Fruit fly (Drosophila melanogaster) whole organism, pupa: ENCODE results near the gene MED30.
A peak's percentile ranks its signal among the peaks of the same experiment; 100 is the strongest.

Experiments
- CG10348 ChIP-seq: fragments of 200-800 bp; sonication (Bioruptor generic); IDR thresholded peaks from 2 replicates; pipeline ENCODE4 v1.3.6; 2022; ENCODE audit warnings: missing biosample characterization, missing genetic modification characterization
- CG12605 ChIP-seq: fragments of 200-800 bp; sonication (Bioruptor generic); IDR thresholded peaks from 2 replicates; pipeline ENCODE4 v1.3.6; 2022; ENCODE audit warnings: missing biosample characterization, missing genetic modification characterization
- CG13204 ChIP-seq: fragments of 200-800 bp; sonication (Bioruptor generic); optimal IDR thresholded peaks from 2 replicates; lab custom pipeline; 2018; ENCODE audit warnings: missing biosample characterization, mild to moderate bottlenecking, missing genetic modification characterization, moderate library complexity
- CG14655 ChIP-seq: fragments of 200-800 bp; sonication (Bioruptor generic); optimal IDR thresholded peaks from 3 replicates; lab custom pipeline; 2017; ENCODE audit warnings: mild to moderate bottlenecking, missing biosample characterization, missing genetic modification reagents, missing genetic modification characterization
- CG15710 ChIP-seq: fragments of 200-800 bp; sonication (Bioruptor generic); optimal IDR thresholded peaks from 2 replicates; lab custom pipeline; 2018; ENCODE audit warnings: missing biosample characterization, mild to moderate bottlenecking, missing genetic modification characterization, moderate library complexity
- CG17806 ChIP-seq: fragments of 200-800 bp; sonication (Bioruptor generic); optimal IDR thresholded peaks from 2 replicates; lab custom pipeline; 2018; ENCODE audit warnings: missing biosample characterization, mild to moderate bottlenecking, missing genetic modification characterization, moderate library complexity
- CG32121 ChIP-seq: fragments of 200-800 bp; sonication (Bioruptor generic); IDR thresholded peaks from 2 replicates; pipeline ENCODE4 v1.3.6; 2022; ENCODE audit warnings: missing biosample characterization, missing genetic modification characterization
- CG34367 ChIP-seq: fragments of 200-800 bp; sonication (Bioruptor generic); optimal IDR thresholded peaks from 2 replicates; lab custom pipeline; 2018; ENCODE audit warnings: missing biosample characterization, mild to moderate bottlenecking, missing genetic modification characterization
- CG4496 ChIP-seq: fragments of 200-800 bp; sonication (Bioruptor generic); IDR thresholded peaks from 3 replicates; pipeline ENCODE4 v1.3.6; 2022; ENCODE audit warnings: missing biosample characterization, missing genetic modification characterization
- CG8159 ChIP-seq: fragments of 200-800 bp; sonication (Bioruptor generic); optimal IDR thresholded peaks from 3 replicates; lab custom pipeline; 2018; ENCODE audit warnings: missing biosample characterization, mild to moderate bottlenecking, missing genetic modification characterization, moderate library complexity
- CG8301 ChIP-seq: fragments of 200-800 bp; sonication (Bioruptor generic); optimal IDR thresholded peaks from 2 replicates; lab custom pipeline; 2018; ENCODE audit warnings: missing biosample characterization, mild to moderate bottlenecking, missing genetic modification characterization
- CG9948 ChIP-seq: fragments of 200-800 bp; sonication (Bioruptor generic); optimal IDR thresholded peaks from 2 replicates; lab custom pipeline; 2018; ENCODE audit warnings: missing biosample characterization, mild to moderate bottlenecking, missing genetic modification characterization, moderate library complexity
- D1 ChIP-seq: fragments of 200-800 bp; sonication (Bioruptor generic); optimal IDR thresholded peaks from 2 replicates; lab custom pipeline; 2018; ENCODE audit warnings: missing biosample characterization, mild to moderate bottlenecking, missing genetic modification characterization, moderate library complexity
- EcR ChIP-seq: fragments of 200-800 bp; sonication (Bioruptor generic); optimal IDR thresholded peaks from 3 replicates; lab custom pipeline; 2019; ENCODE audit warnings: missing biosample characterization, missing genetic modification characterization, mild to moderate bottlenecking, moderate library complexity, missing genetic modification reagents
- Ets98B ChIP-seq: fragments of 200-800 bp; sonication (Bioruptor generic); IDR thresholded peaks from 2 replicates; pipeline ENCODE4 v1.3.6; 2022; ENCODE audit warnings: missing biosample characterization, missing genetic modification characterization
- Pif1A ChIP-seq: fragments of 200-800 bp; sonication (Bioruptor generic); optimal IDR thresholded peaks from 3 replicates; lab custom pipeline; 2016; ENCODE audit warnings: missing biosample characterization, missing genetic modification characterization
- Pif1B ChIP-seq: fragments of 200-800 bp; sonication (Bioruptor generic); optimal IDR thresholded peaks from 3 replicates; lab custom pipeline; 2016; ENCODE audit warnings: missing biosample characterization, missing genetic modification characterization
- Snoo ChIP-seq: fragments of 200-800 bp; sonication (Bioruptor generic); optimal IDR thresholded peaks from 3 replicates; lab custom pipeline; 2017; ENCODE audit warnings: missing biosample characterization, mild to moderate bottlenecking, missing genetic modification characterization, inconsistent platforms
- fd96Ca ChIP-seq: fragments of 200-800 bp; sonication (Bioruptor generic); IDR thresholded peaks from 3 replicates; pipeline ENCODE4 v1.3.6; 2022; ENCODE audit warnings: missing biosample characterization, missing genetic modification characterization
- gl ChIP-seq: fragments of 200-800 bp; sonication (Bioruptor generic); optimal IDR thresholded peaks from 2 replicates; lab custom pipeline; 2018; ENCODE audit warnings: missing biosample characterization, mild to moderate bottlenecking, missing genetic modification characterization
- rn ChIP-seq: fragments of 200-800 bp; sonication (Bioruptor generic); IDR thresholded peaks from 2 replicates; pipeline ENCODE4 v1.3.6; 2022; ENCODE audit warnings: missing biosample characterization, missing genetic modification characterization

The MED30 gene

dm6 chr3L:617926-618325, 36.0 kb downstream of the MED30 start:
- TF ChIP-seq Pif1B (no peak), Pif1A (GFP tag; lab: Kevin White, UChicago) (no peak), D1 (tag; lab: Kevin White, UChicago) (no peak), gl (tag; lab: Kevin White, UChicago) (no peak), Ets98B (GFP tag; lab: Robert Waterston, UW) (no peak), CG14655 (GFP tag; lab: Kevin White, UChicago) (no peak), CG10348 (GFP tag; lab: Robert Waterston, UW) (no peak), CG12605 (GFP tag; lab: Robert Waterston, UW) (no peak), fd96Ca (no peak), CG8159 (tag; lab: Kevin White, UChicago) (no peak), CG13204 (GFP tag; lab: Kevin White, UChicago) (no peak), CG9948 (tag; lab: Kevin White, UChicago) (no peak), CG8301 (no peak), Snoo (tag; lab: Kevin White, UChicago) (no peak)

DNA sequence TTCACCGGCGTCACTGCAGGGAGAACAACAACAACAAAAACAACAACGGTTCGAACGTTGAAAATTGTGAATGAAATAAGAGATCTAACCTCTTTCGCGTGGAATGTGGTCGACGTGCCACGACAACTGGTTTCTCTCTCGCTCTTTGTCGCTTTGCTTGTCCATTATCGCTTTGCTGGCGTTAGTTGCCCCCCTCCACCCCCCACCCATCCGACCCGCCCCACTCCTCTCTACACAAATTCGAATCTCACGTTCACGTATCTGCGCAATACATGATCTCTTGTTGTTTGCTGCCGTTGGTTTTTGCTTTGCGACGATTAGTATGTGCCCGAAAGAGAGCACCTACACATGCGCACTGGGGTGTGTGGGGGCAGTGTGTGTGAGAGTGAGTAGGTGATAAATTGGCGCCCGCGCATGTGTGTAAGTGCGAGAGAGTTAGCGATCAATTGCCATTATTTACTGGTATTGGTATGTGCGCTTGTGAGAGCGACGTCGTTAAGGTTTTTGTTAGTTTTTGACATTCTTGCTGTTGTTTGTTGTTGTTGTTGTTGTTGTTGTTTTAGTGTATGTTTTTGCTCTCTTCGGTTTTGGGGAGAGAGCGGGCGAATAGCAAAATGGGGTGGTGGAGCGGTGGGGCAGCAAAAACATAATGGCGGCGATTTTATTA, 37.3 kb downstream of the MED30 start:
- TF ChIP-seq CG12605 (GFP tag; lab: Robert Waterston, UW) (peak; percentile 39; the same call in 1 of the 2 replicates), fd96Ca (peak; percentile 89), rn (no peak), CG13204 (GFP tag; lab: Kevin White, UChicago) (peak; percentile 25), CG34367 (tag; lab: Kevin White, UChicago) (no peak), CG10348 (GFP tag; lab: Robert Waterston, UW) (no peak), Ets98B (GFP tag; lab: Robert Waterston, UW) (peak; percentile 68), EcR (peak; percentile 34), CG32121 (GFP tag; lab: Robert Waterston, UW) (peak; percentile 83), CG8301 (no peak), Snoo (tag; lab: Kevin White, UChicago) (no peak), CG4496 (GFP tag; lab: Robert Waterston, UW) (peak; percentile 65; the same call in 2 of the 3 replicates), CG17806 (no peak)

- TF ChIP-seq CG17806 (no peak), CG8159 (tag; lab: Kevin White, UChicago) (no peak), Snoo (tag; lab: Kevin White, UChicago) (no peak), CG10348 (GFP tag; lab: Robert Waterston, UW) (no peak), gl (tag; lab: Kevin White, UChicago) (no peak)
Observed at dm6 chr3L:616099-616481, 37.8 kb downstream of the MED30 start.

DNA sequence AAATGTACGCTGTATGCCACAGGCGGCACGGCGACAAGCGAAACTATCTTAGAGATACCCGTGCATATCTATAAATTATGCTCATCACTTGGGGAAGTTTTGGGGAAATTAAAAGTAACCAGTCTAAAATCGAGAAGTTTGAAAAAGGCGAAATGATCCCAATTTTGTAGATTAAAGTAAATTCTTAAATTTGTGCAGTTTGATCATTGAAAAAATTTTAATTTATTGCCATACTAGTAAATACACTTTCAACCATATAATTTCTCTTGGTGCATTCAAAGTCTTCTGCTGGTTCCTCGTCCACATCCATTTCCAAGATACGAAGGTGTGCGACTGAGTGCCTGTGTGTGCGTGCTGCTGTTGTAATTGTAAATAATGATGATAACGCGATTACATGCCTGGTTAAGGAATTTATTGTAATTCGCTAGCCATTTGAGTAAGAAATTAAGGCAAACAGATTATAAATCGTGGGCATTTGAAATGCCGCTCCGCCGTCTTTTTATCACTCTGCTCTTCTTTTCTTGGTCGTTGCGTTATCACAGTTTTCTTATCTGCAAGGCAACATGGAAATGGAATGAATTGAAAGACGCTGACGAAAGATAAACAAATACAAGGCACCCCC, 38.4 kb downstream of the MED30 start:
- TF ChIP-seq CG15710 (tag; lab: Kevin White, UChicago) (peak; percentile 55), Pif1A (GFP tag; lab: Kevin White, UChicago) (peak; percentile 74), Pif1B (peak; percentile 42), CG12605 (GFP tag; lab: Robert Waterston, UW) (peak; percentile 66), EcR (no peak), rn (0 out of 2 replicates have a peak, but pooled peaks have one; percentile 23), CG4496 (GFP tag; lab: Robert Waterston, UW) (peak; percentile 85), CG8159 (tag; lab: Kevin White, UChicago) (peak; percentile 59), gl (tag; lab: Kevin White, UChicago) (no peak), CG9948 (tag; lab: Kevin White, UChicago) (peak; percentile 67), CG8301 (peak; percentile 83), Snoo (tag; lab: Kevin White, UChicago) (no peak), CG10348 (GFP tag; lab: Robert Waterston, UW) (no peak), CG32121 (GFP tag; lab: Robert Waterston, UW) (peak; percentile 80), CG34367 (tag; lab: Kevin White, UChicago) (peak; percentile 49), CG14655 (GFP tag; lab: Kevin White, UChicago) (peak; percentile 89), CG13204 (GFP tag; lab: Kevin White, UChicago) (no peak), Ets98B (GFP tag; lab: Robert Waterston, UW) (peak; percentile 57), CG17806 (peak; percentile 74), fd96Ca (peak; percentile 44; the same call in 1 of the 3 replicates), D1 (tag; lab: Kevin White, UChicago) (peak; percentile 30)

- TF ChIP-seq CG9948 (tag; lab: Kevin White, UChicago) (no peak), CG32121 (GFP tag; lab: Robert Waterston, UW) (peak; percentile 60), Ets98B (GFP tag; lab: Robert Waterston, UW) (peak; percentile 20)
- TF ChIP-seq, all 21 proteins: peak for 2
Observed at dm6 chr3L:614751-615424, 39.0 kb downstream of the MED30 start.
